Fruit fly (Drosophila melanogaster) whole organism, embryonic: Measurements from ENCODE around the gene Nph.

ENCODE experiments used
- Adf1 ChIP-seq: fragments of 200-800 bp; sonication (Bioruptor generic); IDR thresholded peaks from 2 replicates; pipeline ENCODE4 v1.3.6; 2022; ENCODE audit warnings: missing biosample characterization, missing genetic modification characterization
- Atf-2 ChIP-seq: fragments of 200-800 bp; sonication (Bioruptor generic); optimal IDR thresholded peaks from 2 replicates; lab custom pipeline; 2016; ENCODE audit warnings: missing biosample characterization, missing genetic modification characterization
- B-H1 ChIP-seq: fragments of 200-800 bp; sonication (Bioruptor generic); IDR thresholded peaks from 3 replicates; pipeline ENCODE4 v1.3.6; 2022; ENCODE audit warnings: missing biosample characterization, missing genetic modification characterization
- CG10979 ChIP-seq: fragments of 200-800 bp; sonication (Bioruptor generic); optimal IDR thresholded peaks from 2 replicates; lab custom pipeline; 2018; ENCODE audit warnings: missing biosample characterization, mild to moderate bottlenecking, missing genetic modification characterization, moderate library complexity
- CG11093 ChIP-seq: fragments of 200-800 bp; sonication (Bioruptor generic); IDR thresholded peaks from 3 replicates; pipeline ENCODE4 v1.3.6; 2022; ENCODE audit warnings: missing biosample characterization, missing genetic modification characterization
- CG11456 ChIP-seq: fragments of 200-800 bp; sonication (Bioruptor generic); IDR thresholded peaks from 3 replicates; pipeline ENCODE4 v1.3.6; 2022; ENCODE audit warnings: missing biosample characterization, missing genetic modification characterization
- CG12391 ChIP-seq: fragments of 200-800 bp; sonication (Bioruptor generic); optimal IDR thresholded peaks from 3 replicates; lab custom pipeline; 2018; ENCODE audit warnings: missing biosample characterization, mild to moderate bottlenecking, missing genetic modification characterization, moderate library complexity
- CG13624 ChIP-seq: fragments of 200-800 bp; sonication (Bioruptor generic); optimal IDR thresholded peaks from 2 replicates; lab custom pipeline; 2016; ENCODE audit warnings: missing biosample characterization, missing genetic modification characterization
- CG13894 ChIP-seq: fragments of 200-800 bp; sonication (Bioruptor generic); optimal IDR thresholded peaks from 3 replicates; lab custom pipeline; 2018; ENCODE audit warnings: missing biosample characterization, mild to moderate bottlenecking, missing genetic modification characterization, moderate library complexity
- CG14050 ChIP-seq: fragments of 200-800 bp; sonication (Bioruptor generic); IDR thresholded peaks from 3 replicates; pipeline ENCODE4 v1.3.6; 2022; ENCODE audit warnings: missing biosample characterization, missing genetic modification characterization
- CG15073 ChIP-seq: fragments of 200-800 bp; sonication (Bioruptor generic); optimal IDR thresholded peaks from 2 replicates; lab custom pipeline; 2016; ENCODE audit warnings: missing biosample characterization, missing genetic modification characterization
- CG1602 ChIP-seq: fragments of 200-800 bp; sonication (Bioruptor generic); optimal IDR thresholded peaks from 3 replicates; lab custom pipeline; 2016; ENCODE audit warnings: missing biosample characterization, missing genetic modification characterization
- CG17612 ChIP-seq: fragments of 200-800 bp; sonication (Bioruptor generic); IDR thresholded peaks from 2 replicates; pipeline ENCODE4 v1.3.6; 2022; ENCODE audit warnings: missing biosample characterization, missing genetic modification characterization
- CG2889 ChIP-seq: fragments of 200-800 bp; sonication (Bioruptor generic); IDR thresholded peaks from 3 replicates; pipeline ENCODE4 v1.3.6; 2022; ENCODE audit warnings: missing biosample characterization, missing genetic modification characterization
- CG30431 ChIP-seq: fragments of 200-800 bp; sonication (Bioruptor generic); optimal IDR thresholded peaks from 2 replicates; lab custom pipeline; 2017; ENCODE audit warnings: missing biosample characterization, missing genetic modification characterization
- CG34224 ChIP-seq: fragments of 200-800 bp; sonication (Bioruptor generic); IDR thresholded peaks from 3 replicates; pipeline ENCODE4 v1.3.6; 2022; ENCODE audit warnings: missing biosample characterization, missing genetic modification characterization; ENCODE audit not compliant: partially characterized antibody
- CG4854 ChIP-seq: fragments of 200-800 bp; sonication (Bioruptor generic); optimal IDR thresholded peaks from 2 replicates; lab custom pipeline; 2016; ENCODE audit warnings: missing biosample characterization, missing genetic modification characterization, inconsistent platforms
- CG7987 ChIP-seq: fragments of 200-800 bp; sonication (Bioruptor generic); optimal IDR thresholded peaks from 2 replicates; lab custom pipeline; 2018; ENCODE audit warnings: missing biosample characterization, mild to moderate bottlenecking, missing genetic modification characterization, moderate library complexity
- CG8359 ChIP-seq: fragments of 200-800 bp; sonication (Bioruptor generic); optimal IDR thresholded peaks from 2 replicates; lab custom pipeline; 2017; ENCODE audit warnings: missing biosample characterization, mild to moderate bottlenecking, missing genetic modification characterization, borderline replicate concordance
- CG9817 ChIP-seq: fragments of 200-800 bp; sonication (Bioruptor generic); optimal IDR thresholded peaks from 2 replicates; lab custom pipeline; 2018; ENCODE audit warnings: missing biosample characterization, mild to moderate bottlenecking, missing genetic modification characterization, moderate library complexity
- CG9876 ChIP-seq: fragments of 200-800 bp; sonication (Bioruptor generic); optimal IDR thresholded peaks from 2 replicates; lab custom pipeline; 2016; ENCODE audit warnings: missing biosample characterization, missing genetic modification characterization
- D19A ChIP-seq: fragments of 200-800 bp; optimal IDR thresholded peaks from 3 replicates; lab custom pipeline; 2019; ENCODE audit warnings: missing biosample characterization, mild to moderate bottlenecking, missing genetic modification characterization, moderate library complexity
- ERR ChIP-seq: fragments of 200-800 bp; sonication (Bioruptor generic); optimal IDR thresholded peaks from 2 replicates; lab custom pipeline; 2016; ENCODE audit warnings: missing biosample characterization, missing genetic modification characterization
- HLH54F ChIP-seq: fragments of 200-800 bp; sonication (Bioruptor generic); optimal IDR thresholded peaks from 3 replicates; lab custom pipeline; 2016; ENCODE audit warnings: missing biosample characterization, missing genetic modification characterization
- Hey ChIP-seq: fragments of 200-800 bp; sonication (Bioruptor generic); optimal IDR thresholded peaks from 3 replicates; lab custom pipeline; 2018; ENCODE audit warnings: missing biosample characterization, mild to moderate bottlenecking, missing genetic modification characterization
- HmgD ChIP-seq: fragments of 200-800 bp; sonication (Bioruptor generic); optimal IDR thresholded peaks from 3 replicates; lab custom pipeline; 2016; ENCODE audit warnings: missing biosample characterization, missing genetic modification characterization
- HmgZ ChIP-seq: fragments of 200-800 bp; sonication (Bioruptor generic); optimal IDR thresholded peaks from 2 replicates; lab custom pipeline; 2018; ENCODE audit warnings: missing biosample characterization, mild to moderate bottlenecking, missing genetic modification characterization
- Hr3 ChIP-seq: fragments of 200-800 bp; sonication (Bioruptor generic); optimal IDR thresholded peaks from 3 replicates; lab custom pipeline; 2016; ENCODE audit warnings: missing biosample characterization, missing genetic modification characterization
- Hr39 ChIP-seq: fragments of >200 bp; optimal IDR thresholded peaks from 2 replicates; lab custom pipeline; 2017
- Hr51 ChIP-seq, 2 experiments: fragments of 200-800 bp; sonication (Bioruptor generic); optimal IDR thresholded peaks; 2 replicates in 1 of 2; 3 replicates in 1 of 2; lab custom pipeline; 2016 to 2018; ENCODE audit warnings: missing biosample characterization in 2 of 2, missing genetic modification characterization in 2 of 2, mild to moderate bottlenecking in 1 of 2, moderate library complexity in 1 of 2
- Kr ChIP-seq: fragments of 200-800 bp; sonication (Bioruptor generic); optimal IDR thresholded peaks from 2 replicates; lab custom pipeline; 2017; ENCODE audit warnings: missing biosample characterization, mild to moderate bottlenecking, missing genetic modification characterization
- NC2β ChIP-seq: fragments of 200-800 bp; sonication (Bioruptor generic); optimal IDR thresholded peaks from 2 replicates; lab custom pipeline; 2016; ENCODE audit warnings: missing biosample characterization, missing genetic modification characterization
- NFAT ChIP-seq: fragments of 200-800 bp; sonication (Bioruptor generic); IDR thresholded peaks from 2 replicates; pipeline ENCODE4 v1.3.6; 2022; ENCODE audit warnings: missing biosample characterization, missing genetic modification characterization
- Side ChIP-seq: fragments of 200-800 bp; sonication (Bioruptor generic); optimal IDR thresholded peaks from 2 replicates; lab custom pipeline; 2016; ENCODE audit warnings: missing biosample characterization, missing genetic modification characterization
- aop ChIP-seq: fragments of 200-800 bp; sonication (Bioruptor generic); IDR thresholded peaks from 2 replicates; pipeline ENCODE4 v1.3.6; 2022; ENCODE audit warnings: missing biosample characterization, missing genetic modification characterization
- bab2 ChIP-seq: fragments of 200-800 bp; sonication (Bioruptor generic); optimal IDR thresholded peaks from 2 replicates; lab custom pipeline; 2016; ENCODE audit warnings: missing biosample characterization, missing genetic modification characterization
- crol ChIP-seq: fragments of 200-800 bp; sonication (Bioruptor generic); IDR thresholded peaks from 2 replicates; pipeline ENCODE4 v1.3.6; 2022; ENCODE audit warnings: missing biosample characterization, missing genetic modification characterization
- fu2 ChIP-seq: fragments of 200-800 bp; sonication (Bioruptor generic); optimal IDR thresholded peaks from 2 replicates; lab custom pipeline; 2016; ENCODE audit warnings: missing biosample characterization, missing genetic modification characterization
- gfzf ChIP-seq: fragments of 200-800 bp; sonication (Bioruptor generic); optimal IDR thresholded peaks from 2 replicates; lab custom pipeline; 2016; ENCODE audit warnings: missing biosample characterization, mild to moderate bottlenecking, missing genetic modification characterization, moderate library complexity
- jing ChIP-seq: fragments of 200-800 bp; sonication (Bioruptor generic); optimal IDR thresholded peaks from 2 replicates; lab custom pipeline; 2018; ENCODE audit warnings: missing biosample characterization, mild to moderate bottlenecking, missing genetic modification characterization
- kay ChIP-seq: fragments of 200-800 bp; sonication (Bioruptor generic); optimal IDR thresholded peaks from 2 replicates; lab custom pipeline; 2016; ENCODE audit warnings: missing biosample characterization, missing genetic modification characterization
- klu ChIP-seq: fragments of 200-800 bp; sonication (Bioruptor generic); IDR thresholded peaks from 2 replicates; pipeline ENCODE4 v1.3.6; 2022; ENCODE audit warnings: missing biosample characterization, missing genetic modification characterization
- lmd ChIP-seq: fragments of 200-800 bp; sonication (Bioruptor generic); IDR thresholded peaks from 2 replicates; pipeline ENCODE4 v1.3.6; 2022; ENCODE audit warnings: missing biosample characterization, missing genetic modification characterization
- lola ChIP-seq, 3 experiments: fragments of >200 bp in 2 of 3; fragments of 200-800 bp in 1 of 3; sonication (Bioruptor generic) in 1 of 3; optimal IDR thresholded peaks; 2 replicates each; lab custom pipeline; 2017 to 2019; ENCODE audit warnings: missing biosample characterization in 3 of 3, missing genetic modification characterization in 3 of 3, mild to moderate bottlenecking in 1 of 3, moderate library complexity in 1 of 3
- nom ChIP-seq: fragments of 200-800 bp; sonication (Bioruptor generic); optimal IDR thresholded peaks from 2 replicates; lab custom pipeline; 2017; ENCODE audit warnings: missing biosample characterization, missing genetic modification characterization, mild to moderate bottlenecking, moderate library complexity, missing genetic modification reagents
- pan ChIP-seq, 4 experiments: fragments of >200 bp in 3 of 4; fragments of 200-800 bp in 1 of 4; sonication (Bioruptor generic) in 1 of 4; optimal IDR thresholded peaks in 3 of 4; IDR thresholded peaks in 1 of 4; 2 replicates each; pipeline versions ENCODE4 v1.3.6 to Lab custom; 2017 to 2022; ENCODE audit warnings: missing biosample characterization in 2 of 4, missing genetic modification characterization in 2 of 4, mixed read lengths in 1 of 4
- pb ChIP-seq: fragments of 200-800 bp; sonication (Bioruptor generic); optimal IDR thresholded peaks from 3 replicates; lab custom pipeline; 2016; ENCODE audit warnings: missing biosample characterization, missing genetic modification characterization
- run ChIP-seq: fragments of 200-800 bp; sonication (Bioruptor generic); optimal IDR thresholded peaks from 3 replicates; lab custom pipeline; 2018; ENCODE audit warnings: missing biosample characterization, mild to moderate bottlenecking, missing genetic modification characterization
- slbo ChIP-seq: fragments of 200-800 bp; sonication (Bioruptor generic); IDR thresholded peaks from 2 replicates; pipeline ENCODE4 v1.3.6; 2022; ENCODE audit warnings: missing biosample characterization, missing genetic modification characterization
- wor ChIP-seq: fragments of 200-800 bp; sonication (Bioruptor generic); IDR thresholded peaks from 2 replicates; pipeline ENCODE4 v1.3.6; 2022; ENCODE audit warnings: missing biosample characterization, missing genetic modification characterization
- zen ChIP-seq: fragments of 200-800 bp; sonication (Bioruptor generic); optimal IDR thresholded peaks from 3 replicates; lab custom pipeline; 2018; ENCODE audit warnings: missing biosample characterization, mild to moderate bottlenecking, missing genetic modification characterization, moderate library complexity

The Nph gene

DNA sequence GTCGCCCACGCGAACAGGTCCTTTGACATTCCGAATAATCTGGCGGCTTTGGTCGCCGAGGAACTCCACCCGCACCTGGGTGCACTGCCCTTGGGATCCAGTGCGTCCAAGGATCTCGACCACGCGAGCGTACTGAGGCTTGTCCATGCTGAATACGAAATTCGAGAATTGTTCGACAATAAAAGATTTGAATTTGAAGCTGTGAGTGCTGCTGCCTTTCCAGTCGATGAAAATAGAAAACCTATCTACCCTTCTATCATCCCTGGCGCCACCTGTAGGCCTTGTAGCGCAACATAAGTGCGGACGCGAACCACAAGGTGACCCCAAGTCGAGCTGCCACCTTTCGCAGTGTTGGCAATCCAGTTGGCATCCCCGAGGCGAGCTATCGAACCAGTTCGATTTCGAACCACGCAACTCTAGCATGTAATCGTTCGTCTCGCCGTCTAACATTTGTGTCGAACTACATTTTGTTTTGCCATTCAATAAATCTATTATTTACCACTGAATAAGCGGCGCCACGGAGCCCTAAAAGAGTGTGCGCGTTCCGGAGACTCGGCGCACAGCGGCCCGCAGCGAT, 17.9 kb upstream of the Nph start, which contains the start of the genes RpS28a and Axn (continued):
- no peak for TF ChIP-seq CG13894 (tag; lab: Kevin White, UChicago)
- TF ChIP-seq CG1602 (GFP tag; lab: Kevin White, UChicago) = no peak
- 0 out of 3 replicates have a peak, but pooled peaks have one; percentile 10 for TF ChIP-seq CG34224 (GFP tag; lab: Robert Waterston, UW)
- TF ChIP-seq CG8359 (GFP tag; lab: Kevin White, UChicago) = no peak
- no peak for TF ChIP-seq CG17612
- TF ChIP-seq lmd = peak; percentile 57; the same call in 1 of the 2 replicates
- TF ChIP-seq NC2β (GFP tag; lab: Kevin White, UChicago) = no peak
- TF ChIP-seq CG9876 (GFP tag; lab: Kevin White, UChicago) = no peak
- no peak for TF ChIP-seq HLH54F (GFP tag; lab: Kevin White, UChicago)
- no peak for TF ChIP-seq run (tag; lab: Kevin White, UChicago)
- no peak for TF ChIP-seq jing (GFP tag; lab: Kevin White, UChicago)
- no peak for TF ChIP-seq CG12391 (tag; lab: Kevin White, UChicago)
- no peak for TF ChIP-seq nom
- no peak for TF ChIP-seq Atf-2 (GFP tag; lab: Kevin White, UChicago)
- TF ChIP-seq Kr (GFP tag; lab: Kevin White, UChicago) = no peak
- no peak for TF ChIP-seq Hr3
- no peak for TF ChIP-seq aop (GFP tag; lab: Robert Waterston, UW)
- TF ChIP-seq B-H1 (GFP tag; lab: Robert Waterston, UW) = no peak
- no peak for TF ChIP-seq wor (GFP tag; lab: Robert Waterston, UW)
- TF ChIP-seq crol (GFP tag; lab: Robert Waterston, UW) = no peak
- TF ChIP-seq CG4854 = no peak
- TF ChIP-seq CG11456 (GFP tag; lab: Robert Waterston, UW) = peak; percentile 73; the same call in 2 of the 3 replicates
- TF ChIP-seq zen = no peak
- peak; percentile 31 for TF ChIP-seq HmgZ (tag; lab: Kevin White, UChicago)
- TF ChIP-seq CG10979 (tag; lab: Kevin White, UChicago) = peak; percentile 99
- TF ChIP-seq bab2 (GFP tag; lab: Kevin White, UChicago) = peak; percentile 18
- TF ChIP-seq CG14050 (GFP tag; lab: Robert Waterston, UW) = no peak
- TF ChIP-seq CG9817 (tag; lab: Kevin White, UChicago) = peak; percentile 31
- TF ChIP-seq klu (GFP tag; lab: Robert Waterston, UW) = no peak
- peak; percentile 39 for TF ChIP-seq CG7987 (GFP tag; lab: Kevin White, UChicago)
- TF ChIP-seq Hr51 (GFP tag; optimal IDR thresholded peaks at IDR 0.05; lab: Kevin White, UChicago) = no peak
- no peak for TF ChIP-seq lola (GFP tag; optimal IDR thresholded peaks at IDR 0.05; lab: Kevin White, UChicago)
- TF ChIP-seq CG30431 = no peak
- no peak for TF ChIP-seq D19A
- TF ChIP-seq fu2 (GFP tag; lab: Kevin White, UChicago) = no peak
- no peak for TF ChIP-seq CG11093
- TF ChIP-seq NFAT (GFP tag; lab: Robert Waterston, UW) = peak; percentile 66
- no peak for TF ChIP-seq CG15073
- TF ChIP-seq kay = no peak
- no peak for TF ChIP-seq pb (GFP tag; lab: Kevin White, UChicago)
- no peak; the same call in 1 of the 2 replicates for TF ChIP-seq Adf1 (GFP tag; lab: Robert Waterston, UW)
- no peak for TF ChIP-seq CG2889 (GFP tag; lab: Robert Waterston, UW)
- peak; percentile 83 for TF ChIP-seq HmgD
- peak; percentile 52 for TF ChIP-seq slbo (GFP tag; lab: Robert Waterston, UW)
- no peak for TF ChIP-seq pan (optimal IDR thresholded peaks at IDR 0.05; lab: Kevin White, UChicago)
- TF ChIP-seq pan (GFP tag; optimal IDR thresholded peaks at IDR 0.05 in 1 of 2, IDR thresholded peaks at IDR 0.05 in 1 of 2) = peak in 1 of 2 experiments; percentile 26
- peak; percentile 47 for TF ChIP-seq gfzf (GFP tag; lab: Kevin White, UChicago)
- no peak for TF ChIP-seq Hr39 (lab: Kevin White, UChicago)
- TF ChIP-seq ERR (GFP tag; lab: Kevin White, UChicago) = peak; percentile 94
- TF ChIP-seq Hey = no peak
- TF ChIP-seq Side (GFP tag; lab: Kevin White, UChicago) = no peak
- TF ChIP-seq CG13624 = peak; percentile 28
